Worm (Caenorhabditis elegans) whole organism, L2 larva: ENCODE results near the gene C35B1.5.

Experiments
- C34F6.9 ChIP-seq: fragments of 150-350 bp; optimal IDR thresholded peaks from 2 replicates; lab custom pipeline; 2014; ENCODE audit warnings: missing biosample characterization, missing genetic modification characterization
- F13H6.1 ChIP-seq: sonication (generic microtip); optimal IDR thresholded peaks from 2 replicates; lab custom pipeline; 2016; ENCODE audit warnings: missing genetic modification characterization, missing compliant biosample characterization
- R02D3.7 ChIP-seq: fragments of 150-350 bp; optimal IDR thresholded peaks from 2 replicates; lab custom pipeline; 2014; ENCODE audit warnings: missing biosample characterization, missing genetic modification characterization
- Y55F3AM.14 ChIP-seq: fragments of 200-800 bp; sonication (Bioruptor generic); optimal IDR thresholded peaks from 2 replicates; lab custom pipeline; 2018; ENCODE audit warnings: mild to moderate bottlenecking, missing genetic modification characterization, missing compliant biosample characterization
- ZK546.5 ChIP-seq: sonication (generic microtip); optimal IDR thresholded peaks from 2 replicates; lab custom pipeline; 2017; ENCODE audit warnings: missing biosample characterization, missing genetic modification characterization
- alr-1 ChIP-seq: fragments of 150-350 bp; optimal IDR thresholded peaks from 2 replicates; lab custom pipeline; 2014; ENCODE audit warnings: missing biosample characterization, missing genetic modification characterization
- aly-2 ChIP-seq: fragments of 150-350 bp; optimal IDR thresholded peaks from 2 replicates; lab custom pipeline; 2014; ENCODE audit warnings: missing biosample characterization, missing genetic modification characterization
- ama-1 ChIP-seq: fragments of 150-350 bp; optimal IDR thresholded peaks from 2 replicates; lab custom pipeline; 2018; ENCODE audit warnings: inconsistent platforms
- blmp-1 ChIP-seq: sonication (generic microtip); optimal IDR thresholded peaks from 2 replicates; lab custom pipeline; 2017; ENCODE audit warnings: missing genetic modification characterization, mild to moderate bottlenecking, missing compliant biosample characterization, antibody characterized with exemption, moderate library complexity; ENCODE audit not compliant: insufficient read depth
- ceh-16 ChIP-seq: fragments of 150-350 bp; optimal IDR thresholded peaks from 2 replicates; lab custom pipeline; 2014; ENCODE audit warnings: missing biosample characterization, missing genetic modification characterization
- ceh-82 ChIP-seq: fragments of 150-350 bp; optimal IDR thresholded peaks from 2 replicates; lab custom pipeline; 2014; ENCODE audit warnings: missing biosample characterization, missing genetic modification characterization
- crh-2 ChIP-seq: sonication (generic microtip); optimal IDR thresholded peaks from 2 replicates; lab custom pipeline; 2017; ENCODE audit warnings: missing biosample characterization, missing genetic modification characterization
- dmd-4 ChIP-seq: sonication (generic microtip); optimal IDR thresholded peaks from 2 replicates; lab custom pipeline; 2017; ENCODE audit warnings: missing biosample characterization, missing genetic modification characterization
- egl-27 ChIP-seq: sonication (generic microtip); optimal IDR thresholded peaks from 3 replicates; lab custom pipeline; 2017; ENCODE audit warnings: missing biosample characterization, missing genetic modification reagents, missing genetic modification characterization
- elt-1 ChIP-seq: fragments of 150-350 bp; optimal IDR thresholded peaks from 2 replicates; lab custom pipeline; 2014; ENCODE audit warnings: missing biosample characterization, missing genetic modification characterization
- elt-3 ChIP-seq: sonication (generic microtip); optimal IDR thresholded peaks from 2 replicates; lab custom pipeline; 2017; ENCODE audit warnings: missing biosample characterization, missing genetic modification characterization
- fos-1 ChIP-seq: fragments of 150-350 bp; optimal IDR thresholded peaks from 2 replicates; lab custom pipeline; 2014; ENCODE audit warnings: missing biosample characterization, missing genetic modification characterization
- gmeb-1 ChIP-seq: fragments of 150-350 bp; optimal IDR thresholded peaks from 2 replicates; lab custom pipeline; 2014; ENCODE audit warnings: missing biosample characterization, missing genetic modification characterization
- lin-11 ChIP-seq: fragments of 150-350 bp; sonication (generic microtip); optimal IDR thresholded peaks from 2 replicates; lab custom pipeline; 2014; ENCODE audit warnings: missing biosample characterization, missing genetic modification characterization, inconsistent platforms, mixed read lengths
- lin-13 ChIP-seq: fragments of 150-350 bp; optimal IDR thresholded peaks from 2 replicates; lab custom pipeline; 2014; ENCODE audit warnings: missing biosample characterization, missing genetic modification reagents, missing genetic modification characterization
- lin-39 ChIP-seq: fragments of 150-350 bp; optimal IDR thresholded peaks from 2 replicates; lab custom pipeline; 2014; ENCODE audit warnings: missing biosample characterization, missing genetic modification reagents, missing genetic modification characterization
- lsy-2 ChIP-seq, 2 experiments: fragments of 150-350 bp in 1 of 2; sonication (generic microtip) in 1 of 2; optimal IDR thresholded peaks; 2 replicates each; lab custom pipeline; 2014 to 2017; ENCODE audit warnings: missing biosample characterization in 2 of 2, missing genetic modification characterization in 2 of 2
- mab-5 ChIP-seq: fragments of 150-350 bp; optimal IDR thresholded peaks from 2 replicates; lab custom pipeline; 2014; ENCODE audit warnings: missing biosample characterization, missing genetic modification characterization
- mbf-1 ChIP-seq: sonication (generic microtip); optimal IDR thresholded peaks from 2 replicates; lab custom pipeline; 2017; ENCODE audit warnings: missing biosample characterization, missing genetic modification characterization
- mdl-1 ChIP-seq, 2 experiments: fragments of 150-350 bp in 1 of 2; sonication (generic microtip) in 1 of 2; optimal IDR thresholded peaks; 2 replicates each; lab custom pipeline; 2017; ENCODE audit warnings: missing biosample characterization in 2 of 2, missing genetic modification characterization in 2 of 2
- nhr-10 ChIP-seq: sonication (generic microtip); optimal IDR thresholded peaks from 2 replicates; lab custom pipeline; 2017; ENCODE audit warnings: missing biosample characterization, missing genetic modification characterization
- nhr-11 ChIP-seq: fragments of 150-350 bp; optimal IDR thresholded peaks from 2 replicates; lab custom pipeline; 2014; ENCODE audit warnings: missing biosample characterization, missing genetic modification characterization
- nhr-12 ChIP-seq: fragments of 150-350 bp; optimal IDR thresholded peaks from 2 replicates; lab custom pipeline; 2014; ENCODE audit warnings: missing biosample characterization, missing genetic modification characterization
- nhr-129 ChIP-seq: fragments of 150-350 bp; optimal IDR thresholded peaks from 2 replicates; lab custom pipeline; 2014; ENCODE audit warnings: missing biosample characterization, missing genetic modification characterization
- nhr-21 ChIP-seq: fragments of 150-350 bp; optimal IDR thresholded peaks from 2 replicates; lab custom pipeline; 2014; ENCODE audit warnings: missing biosample characterization, missing genetic modification characterization
- nhr-23 ChIP-seq: fragments of 150-350 bp; optimal IDR thresholded peaks from 2 replicates; lab custom pipeline; 2014; ENCODE audit warnings: missing biosample characterization, missing genetic modification reagents, missing genetic modification characterization
- nhr-237 ChIP-seq: fragments of 150-350 bp; optimal IDR thresholded peaks from 2 replicates; lab custom pipeline; 2014; ENCODE audit warnings: missing biosample characterization, missing genetic modification characterization
- nhr-25 ChIP-seq: fragments of 150-350 bp; sonication (generic microtip); optimal IDR thresholded peaks from 3 replicates; lab custom pipeline; 2014; ENCODE audit warnings: missing biosample characterization, missing genetic modification characterization
- nhr-6 ChIP-seq: fragments of 150-350 bp; optimal IDR thresholded peaks from 2 replicates; lab custom pipeline; 2014; ENCODE audit warnings: missing biosample characterization, missing genetic modification characterization
- nhr-77 ChIP-seq: fragments of 150-350 bp; optimal IDR thresholded peaks from 2 replicates; lab custom pipeline; 2014; ENCODE audit warnings: missing biosample characterization, missing genetic modification characterization
- peb-1 ChIP-seq: fragments of 150-350 bp; optimal IDR thresholded peaks from 2 replicates; lab custom pipeline; 2014; ENCODE audit warnings: missing biosample characterization, missing genetic modification characterization
- sem-4 ChIP-seq: fragments of 150-350 bp; optimal IDR thresholded peaks from 2 replicates; lab custom pipeline; 2014; ENCODE audit warnings: missing biosample characterization, missing genetic modification reagents, missing genetic modification characterization
- skn-1 ChIP-seq: sonication (generic microtip); optimal IDR thresholded peaks from 2 replicates; lab custom pipeline; 2017; ENCODE audit warnings: missing biosample characterization, missing genetic modification characterization
- sma-3 ChIP-seq: sonication (generic microtip); optimal IDR thresholded peaks from 2 replicates; lab custom pipeline; 2016; ENCODE audit warnings: missing genetic modification reagents, missing genetic modification characterization, missing compliant biosample characterization
- sma-9 ChIP-seq, 2 experiments: fragments of 150-350 bp in 1 of 2; sonication (generic microtip) in 1 of 2; optimal IDR thresholded peaks; 2 replicates each; lab custom pipeline; 2014 to 2016; ENCODE audit warnings: missing genetic modification characterization in 2 of 2, mild to moderate bottlenecking in 1 of 2, missing biosample characterization in 1 of 2, missing compliant biosample characterization in 1 of 2, missing genetic modification reagents in 1 of 2, moderate library complexity in 1 of 2
- snpc-4 ChIP-seq: fragments of 150-350 bp; optimal IDR thresholded peaks from 2 replicates; lab custom pipeline; 2014; ENCODE audit warnings: missing biosample characterization, missing genetic modification characterization
- unc-39 ChIP-seq: fragments of 150-350 bp; optimal IDR thresholded peaks from 2 replicates; lab custom pipeline; 2014; ENCODE audit warnings: missing biosample characterization, missing genetic modification characterization
- unc-55 ChIP-seq: fragments of 150-350 bp; sonication (generic microtip); optimal IDR thresholded peaks from 3 replicates; lab custom pipeline; 2014; ENCODE audit warnings: missing biosample characterization, missing genetic modification reagents, missing genetic modification characterization
- unc-62 ChIP-seq: fragments of 150-350 bp; optimal IDR thresholded peaks from 2 replicates; lab custom pipeline; 2014; ENCODE audit warnings: missing biosample characterization, missing genetic modification reagents, missing genetic modification characterization
- zag-1 ChIP-seq: fragments of 150-350 bp; optimal IDR thresholded peaks from 2 replicates; lab custom pipeline; 2014; ENCODE audit warnings: missing biosample characterization, missing genetic modification characterization
- ztf-1 ChIP-seq: fragments of 200-800 bp; sonication (Bioruptor generic); conservative IDR thresholded peaks from 2 replicates; pipeline ENCODE4 v1.3.6; 2022; ENCODE audit warnings: missing genetic modification characterization, missing compliant biosample characterization
- ztf-11 ChIP-seq: sonication (generic microtip); optimal IDR thresholded peaks from 2 replicates; lab custom pipeline; 2017; ENCODE audit warnings: missing biosample characterization, missing genetic modification characterization
- ztf-4 ChIP-seq: fragments of 150-350 bp; optimal IDR thresholded peaks from 2 replicates; lab custom pipeline; 2014; ENCODE audit warnings: missing biosample characterization, missing genetic modification characterization

Gene C35B1.5

DNA sequence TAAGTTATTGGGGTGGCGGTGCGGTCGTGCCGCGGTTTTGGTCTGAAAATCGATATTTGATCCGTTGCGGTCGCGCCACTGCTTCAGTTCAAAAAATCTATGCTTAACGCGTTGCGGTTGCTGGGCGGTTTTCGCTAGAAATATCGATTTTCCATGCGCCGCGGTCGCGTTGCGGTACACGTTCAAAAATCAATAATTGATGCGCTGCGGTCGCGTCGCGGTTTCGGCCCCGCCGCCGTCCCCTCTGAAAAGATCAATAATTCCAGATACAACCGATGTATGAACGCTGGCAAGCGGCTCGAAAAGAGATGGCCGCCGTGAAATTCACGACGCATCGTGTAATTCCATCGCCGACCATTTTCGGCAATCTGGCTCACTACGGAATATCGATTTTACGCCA is 43.0 kb downstream of the C35B1.5 start:
- TF ChIP-seq zag-1 (tag; lab: Kevin White, UChicago) (no peak), nhr-23 (tag; lab: Kevin White, UChicago) (no peak), skn-1 (tag; lab: Kevin White, UChicago) (no peak), nhr-21 (tag; lab: Kevin White, UChicago) (no peak), gmeb-1 (tag; lab: Kevin White, UChicago) (no peak), egl-27 (tag; lab: Kevin White, UChicago) (no peak), nhr-12 (no peak), lsy-2 (tag; optimal IDR thresholded peaks at IDR 0.05; lab: Kevin White, UChicago) (no peak), nhr-25 (no peak), nhr-6 (no peak)

DNA sequence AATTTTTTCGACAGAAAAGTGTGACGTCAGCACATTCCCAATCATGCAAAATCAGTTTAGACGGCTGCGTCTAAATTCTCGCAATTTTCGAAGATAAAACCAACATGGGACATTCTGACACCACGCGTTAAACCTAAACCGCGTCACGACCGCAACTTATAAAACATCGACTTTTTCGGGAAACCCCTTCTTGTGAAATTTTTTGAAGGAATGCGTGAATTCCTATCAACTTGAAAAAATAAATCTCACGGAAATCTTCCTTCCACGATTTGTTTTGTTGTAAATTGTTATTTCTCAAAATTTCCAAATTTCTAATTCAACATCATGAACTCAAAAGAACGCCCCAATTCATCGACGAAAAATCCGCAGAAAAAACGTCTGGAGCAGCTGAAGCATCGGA is 44.0 kb downstream of the C35B1.5 start, which contains the start of gene F35F11.2:
Gene F35F11.2, plus strand, starts transcription at position 301 of the 400 bp plus-strand sequence.
- TF ChIP-seq nhr-10 (no peak), nhr-23 (tag; lab: Kevin White, UChicago) (no peak), unc-55 (GFP tag; lab: Kevin White, UChicago) (no peak), dmd-4 (tag; lab: Kevin White, UChicago) (no peak), sma-9 (GFP tag; optimal IDR thresholded peaks at IDR 0.05; lab: Kevin White, UChicago) (no peak), sma-9 (tag; optimal IDR thresholded peaks at IDR 0.05; lab: Kevin White, UChicago) (no peak), elt-1 (no peak)

- TF ChIP-seq Y55F3AM.14 (GFP tag; lab: Kevin White, UChicago) (peak; percentile 20), lin-13 (GFP tag; lab: Kevin White, UChicago) (peak; percentile 20), gmeb-1 (tag; lab: Kevin White, UChicago) (no peak), nhr-21 (tag; lab: Kevin White, UChicago) (no peak), C34F6.9 (tag; lab: Kevin White, UChicago) (peak; percentile 73), ama-1 (no peak), ZK546.5 (tag; lab: Kevin White, UChicago) (no peak), ceh-16 (tag; lab: Kevin White, UChicago) (no peak), elt-1 (no peak), nhr-6 (no peak), unc-62 (GFP tag; lab: Kevin White, UChicago) (no peak), blmp-1 (tag; lab: Kevin White, UChicago) (no peak), egl-27 (tag; lab: Kevin White, UChicago) (no peak), unc-39 (tag; lab: Kevin White, UChicago) (no peak), dmd-4 (tag; lab: Kevin White, UChicago) (no peak), nhr-10 (no peak), nhr-237 (tag; lab: Kevin White, UChicago) (no peak), mdl-1 (tag; optimal IDR thresholded peaks at IDR 0.05; lab: Kevin White, UChicago) (peak; percentile 5 to 33), mab-5 (tag; lab: Kevin White, UChicago) (no peak), snpc-4 (no peak), nhr-77 (tag; lab: Kevin White, UChicago) (no peak), aly-2 (no peak), elt-3 (tag; lab: Kevin White, UChicago) (no peak), sma-9 (GFP tag; optimal IDR thresholded peaks at IDR 0.05; lab: Kevin White, UChicago) (peak; percentile 76), sma-9 (tag; optimal IDR thresholded peaks at IDR 0.05; lab: Kevin White, UChicago) (no peak), F13H6.1 (tag; lab: Kevin White, UChicago) (peak; percentile 72), sem-4 (tag; lab: Kevin White, UChicago) (no peak), fos-1 (peak; percentile 56), zag-1 (tag; lab: Kevin White, UChicago) (peak; percentile 62), lin-39 (tag; lab: Kevin White, UChicago) (no peak), ztf-11 (tag; lab: Kevin White, UChicago) (no peak), peb-1 (tag; lab: Kevin White, UChicago) (no peak), nhr-129 (tag; lab: Kevin White, UChicago) (peak; percentile 48), R02D3.7 (tag; lab: Kevin White, UChicago) (no peak), nhr-25 (no peak), lin-11 (tag; lab: Kevin White, UChicago) (peak; percentile 63), nhr-12 (no peak), crh-2 (tag; lab: Kevin White, UChicago) (peak; percentile 38), nhr-23 (tag; lab: Kevin White, UChicago) (no peak), mbf-1 (tag; lab: Kevin White, UChicago) (no peak), nhr-11 (tag; lab: Kevin White, UChicago) (no peak), skn-1 (tag; lab: Kevin White, UChicago) (no peak), ztf-4 (tag; lab: Kevin White, UChicago) (peak; percentile 7), unc-55 (GFP tag; lab: Kevin White, UChicago) (peak; percentile 76), lsy-2 (tag; optimal IDR thresholded peaks at IDR 0.05; lab: Kevin White, UChicago) (peak; percentile 28 to 69), sma-3 (GFP tag; lab: Kevin White, UChicago) (no peak), ceh-82 (no peak), alr-1 (no peak), ztf-1 (no peak)
These were observed 49.1 kb downstream of the C35B1.5 start, which contains the start of gene hlh-30 for ce11 chrIV:4034883-4035282. Gene hlh-30, minus strand, starts transcription at chrIV:4034951.
